Fruit fly (Drosophila melanogaster) whole organism, embryonic: ENCODE data around the gene CG5938.

ENCODE experiments used
- CG8478 ChIP-seq: fragments of >200 bp; optimal IDR thresholded peaks from 2 replicates; lab custom pipeline; 2018
- lmd ChIP-seq: fragments of 200-800 bp; sonication (Bioruptor generic); IDR thresholded peaks from 2 replicates; pipeline ENCODE4 v1.3.6; 2022; ENCODE audit warnings: missing biosample characterization, missing genetic modification characterization

- TF ChIP-seq CG8478 (lab: Kevin White, UChicago) (no peak), lmd (GFP tag; lab: Robert Waterston, UW) (no peak; the same call in 1 of the 2 replicates)
Measured at dm6 chr3R:27273118-27274062, 1.2 kb upstream of the CG5938 start, which contains the start of gene CG5934.
